Fruit fly (Drosophila melanogaster) Kc167 (cell line): Measurements from ENCODE around the gene Rm62.

Experiments used
- Myc ChIP-seq: fragments of >200 bp; optimal IDR thresholded peaks from 2 replicates; lab custom pipeline; 2017; ENCODE audit warnings: missing external identifiers
- Sin3A ChIP-seq: fragments of >200 bp; optimal IDR thresholded peaks from 2 replicates; lab custom pipeline; 2018; ENCODE audit warnings: missing external identifiers
- h ChIP-seq: fragments of >200 bp; optimal IDR thresholded peaks from 3 replicates; lab custom pipeline; 2018; ENCODE audit warnings: missing external identifiers
- insv ChIP-seq: fragments of >200 bp; optimal IDR thresholded peaks from 3 replicates; lab custom pipeline; 2018; ENCODE audit warnings: missing external identifiers
- psq ChIP-seq: fragments of >200 bp; optimal IDR thresholded peaks from 2 replicates; lab custom pipeline; 2017; ENCODE audit warnings: missing external identifiers
- ttk ChIP-seq: sonication (Bioruptor generic); optimal IDR thresholded peaks from 2 replicates; lab custom pipeline; 2017; ENCODE audit warnings: missing external identifiers

The Rm62 gene

dm6 chr3R:5998235-5998666 lies 10.1 kb downstream of the Rm62 start:
- no peak for TF ChIP-seq Sin3A (lab: Kevin White, UChicago)
- TF ChIP-seq ttk (lab: Kevin White, UChicago), result no peak
- no peak for TF ChIP-seq insv (lab: Kevin White, UChicago)
- TF ChIP-seq psq (lab: Kevin White, UChicago), result no peak
- TF ChIP-seq Myc (lab: Kevin White, UChicago), result no peak
- no peak for TF ChIP-seq h (lab: Kevin White, UChicago)

- TF ChIP-seq Sin3A (lab: Kevin White, UChicago) (no peak), insv (lab: Kevin White, UChicago) (no peak), Myc (lab: Kevin White, UChicago) (no peak), ttk (lab: Kevin White, UChicago) (no peak), psq (lab: Kevin White, UChicago) (no peak), h (lab: Kevin White, UChicago) (no peak)
Observed at dm6 chr3R:5997822-5998221, 10.6 kb downstream of the Rm62 start.

dm6 chr3R:5995381-5995780 lies 13.0 kb downstream of the Rm62 start:
- TF ChIP-seq ttk (lab: Kevin White, UChicago) (no peak), h (lab: Kevin White, UChicago) (no peak), insv (lab: Kevin White, UChicago) (no peak), Sin3A (lab: Kevin White, UChicago) (no peak), psq (lab: Kevin White, UChicago) (no peak), Myc (lab: Kevin White, UChicago) (no peak)

dm6 chr3R:5993857-5994256 lies 14.5 kb downstream of the Rm62 start:
- no peak for TF ChIP-seq Sin3A (lab: Kevin White, UChicago)
- no peak for TF ChIP-seq insv (lab: Kevin White, UChicago)
- TF ChIP-seq ttk (lab: Kevin White, UChicago), result no peak
- no peak for TF ChIP-seq Myc (lab: Kevin White, UChicago)
- TF ChIP-seq h (lab: Kevin White, UChicago), result no peak

dm6 chr3R:5976717-5977116 lies 31.7 kb downstream of the Rm62 start, which contains the start of gene Obp83b:
Gene Obp83b, minus strand, starts transcription at chr3R:5976817.
- TF ChIP-seq psq (lab: Kevin White, UChicago) (no peak), Sin3A (lab: Kevin White, UChicago) (no peak), insv (lab: Kevin White, UChicago) (no peak), Myc (lab: Kevin White, UChicago) (no peak), h (lab: Kevin White, UChicago) (no peak), ttk (lab: Kevin White, UChicago) (no peak)

dm6 chr3R:5975145-5975544 lies 33.2 kb downstream of the Rm62 start, which contains the start of gene Obp83a:
Gene Obp83a, minus strand, starts transcription at chr3R:5975245.
- TF ChIP-seq Sin3A (lab: Kevin White, UChicago) (no peak), psq (lab: Kevin White, UChicago) (no peak), h (lab: Kevin White, UChicago) (no peak), ttk (lab: Kevin White, UChicago) (no peak), insv (lab: Kevin White, UChicago) (no peak), Myc (lab: Kevin White, UChicago) (no peak)

dm6 chr3R:5960887-5961286 lies 47.5 kb downstream of the Rm62 start, which contains the start of gene CG11373:
Gene CG11373, minus strand, starts transcription at chr3R:5960987.
- no peak for TF ChIP-seq insv (lab: Kevin White, UChicago)
- TF ChIP-seq Myc (lab: Kevin White, UChicago), result no peak
- TF ChIP-seq Sin3A (lab: Kevin White, UChicago), result no peak
- no peak for TF ChIP-seq ttk (lab: Kevin White, UChicago)
- TF ChIP-seq h (lab: Kevin White, UChicago), result no peak
- TF ChIP-seq psq (lab: Kevin White, UChicago), result no peak

- no peak for TF ChIP-seq Sin3A (lab: Kevin White, UChicago)
Observed at dm6 chr3R:5959382-5959781, 49.0 kb downstream of the Rm62 start, which contains the start of gene side-III. Gene side-III, minus strand, starts transcription at chr3R:5959555.
